Fruit fly (Drosophila melanogaster) whole organism, embryonic: ENCODE results near the gene g.

Experiments
- Bteb2 ChIP-seq: fragments of 200-800 bp; sonication (Bioruptor generic); optimal IDR thresholded peaks from 2 replicates; lab custom pipeline; 2016; ENCODE audit warnings: missing biosample characterization, missing genetic modification characterization
- CG10209 ChIP-seq: fragments of 200-800 bp; sonication (Bioruptor generic); optimal IDR thresholded peaks from 3 replicates; lab custom pipeline; 2017; ENCODE audit warnings: missing biosample characterization, mild to moderate bottlenecking, missing genetic modification characterization, missing genetic modification reagents
- CG10654 ChIP-seq: fragments of 200-800 bp; sonication (Bioruptor generic); optimal IDR thresholded peaks from 2 replicates; lab custom pipeline; 2016; ENCODE audit warnings: missing biosample characterization, missing genetic modification characterization
- CG10959 ChIP-seq: fragments of 200-800 bp; sonication (Bioruptor generic); IDR thresholded peaks from 2 replicates; pipeline ENCODE4 v1.3.6; 2022; ENCODE audit warnings: missing biosample characterization, missing genetic modification characterization
- CG11398 ChIP-seq: fragments of 200-800 bp; sonication (Bioruptor generic); optimal IDR thresholded peaks from 2 replicates; lab custom pipeline; 2016; ENCODE audit warnings: missing biosample characterization, missing genetic modification characterization
- CG11695 ChIP-seq: fragments of 200-800 bp; sonication (Bioruptor generic); IDR thresholded peaks from 3 replicates; pipeline ENCODE4 v1.3.6; 2022; ENCODE audit warnings: missing biosample characterization, missing genetic modification characterization
- CG12219 ChIP-seq: fragments of 200-800 bp; sonication (Bioruptor generic); optimal IDR thresholded peaks from 3 replicates; lab custom pipeline; 2018; ENCODE audit warnings: missing biosample characterization, mild to moderate bottlenecking, missing genetic modification characterization
- CG13424 ChIP-seq: fragments of 200-800 bp; sonication (Bioruptor generic); optimal IDR thresholded peaks from 2 replicates; lab custom pipeline; 2019; ENCODE audit warnings: missing biosample characterization, mild to moderate bottlenecking, missing genetic modification characterization, moderate library complexity
- CG14050 ChIP-seq: fragments of 200-800 bp; sonication (Bioruptor generic); IDR thresholded peaks from 3 replicates; pipeline ENCODE4 v1.3.6; 2022; ENCODE audit warnings: missing biosample characterization, missing genetic modification characterization
- CG14441 ChIP-seq: fragments of 200-800 bp; sonication (Bioruptor generic); IDR thresholded peaks from 2 replicates; pipeline ENCODE4 v1.3.6; 2022; ENCODE audit warnings: missing biosample characterization, missing genetic modification characterization
- CG16863 ChIP-seq: fragments of 200-800 bp; sonication (Bioruptor generic); optimal IDR thresholded peaks from 3 replicates; lab custom pipeline; 2016; ENCODE audit warnings: missing biosample characterization, missing genetic modification characterization
- CG2120 ChIP-seq: fragments of 200-800 bp; sonication (Bioruptor generic); optimal IDR thresholded peaks from 3 replicates; lab custom pipeline; 2016; ENCODE audit warnings: missing biosample characterization, missing genetic modification characterization
- CG30403 ChIP-seq: fragments of 200-800 bp; sonication (Bioruptor generic); optimal IDR thresholded peaks from 3 replicates; lab custom pipeline; 2016; ENCODE audit warnings: missing biosample characterization, missing genetic modification characterization
- CG3065 ChIP-seq: fragments of 200-800 bp; sonication (Bioruptor generic); optimal IDR thresholded peaks from 2 replicates; lab custom pipeline; 2016; ENCODE audit warnings: missing biosample characterization, missing genetic modification characterization
- CG4360 ChIP-seq: fragments of 200-800 bp; sonication (Bioruptor generic); IDR thresholded peaks from 2 replicates; pipeline ENCODE4 v1.3.6; 2022; ENCODE audit warnings: missing biosample characterization, missing genetic modification characterization
- CG4404 ChIP-seq: fragments of 200-800 bp; sonication (Bioruptor generic); IDR thresholded peaks from 2 replicates; pipeline ENCODE4 v1.3.6; 2022; ENCODE audit warnings: missing biosample characterization, missing genetic modification characterization
- CG4820 ChIP-seq: fragments of 200-800 bp; sonication (Bioruptor generic); optimal IDR thresholded peaks from 3 replicates; lab custom pipeline; 2016; ENCODE audit warnings: missing biosample characterization, missing genetic modification characterization
- CG5180 ChIP-seq: fragments of 200-800 bp; sonication (Bioruptor generic); optimal IDR thresholded peaks from 3 replicates; lab custom pipeline; 2017; ENCODE audit warnings: missing biosample characterization, missing genetic modification characterization, mild to moderate bottlenecking, moderate library complexity, missing genetic modification reagents
- CG8388 ChIP-seq: fragments of 200-800 bp; sonication (Bioruptor generic); optimal IDR thresholded peaks from 2 replicates; lab custom pipeline; 2019; ENCODE audit warnings: missing biosample characterization, mild to moderate bottlenecking, missing genetic modification characterization, moderate library complexity
- CG9727 ChIP-seq: fragments of 200-800 bp; sonication (Bioruptor generic); optimal IDR thresholded peaks from 3 replicates; lab custom pipeline; 2017; ENCODE audit warnings: missing biosample characterization, mild to moderate bottlenecking, missing genetic modification characterization
- Camta ChIP-seq: fragments of 200-800 bp; sonication (Bioruptor generic); optimal IDR thresholded peaks from 2 replicates; lab custom pipeline; 2016; ENCODE audit warnings: missing biosample characterization, missing genetic modification characterization
- Chrac-16 ChIP-seq: fragments of 200-800 bp; sonication (Bioruptor generic); optimal IDR thresholded peaks from 3 replicates; lab custom pipeline; 2016; ENCODE audit warnings: missing biosample characterization, missing genetic modification characterization
- Dfd ChIP-seq, 2 experiments: fragments of >200 bp; optimal IDR thresholded peaks; 2 replicates each; lab custom pipeline; 2017; ENCODE audit warnings: missing biosample characterization in 2 of 2, missing genetic modification characterization in 2 of 2
- GATAe ChIP-seq: fragments of 200-800 bp; sonication (Bioruptor generic); conservative IDR thresholded peaks from 2 replicates; pipeline ENCODE4 v1.3.6; 2022; ENCODE audit warnings: missing biosample characterization, missing genetic modification characterization
- HLH54F ChIP-seq: fragments of 200-800 bp; sonication (Bioruptor generic); optimal IDR thresholded peaks from 3 replicates; lab custom pipeline; 2016; ENCODE audit warnings: missing biosample characterization, missing genetic modification characterization
- Hand ChIP-seq: fragments of 200-800 bp; sonication (Bioruptor generic); optimal IDR thresholded peaks from 2 replicates; lab custom pipeline; 2017; ENCODE audit warnings: mild to moderate bottlenecking, missing biosample characterization, missing genetic modification reagents, missing genetic modification characterization
- Med ChIP-seq: fragments of 200-800 bp; sonication (Bioruptor generic); peaks from one replicate; lab custom pipeline; 2016; ENCODE audit warnings: missing biosample characterization, missing genetic modification characterization, mild to moderate bottlenecking, inconsistent platforms, moderate library complexity
- NfI ChIP-seq: fragments of 200-800 bp; sonication (Bioruptor generic); optimal IDR thresholded peaks from 3 replicates; lab custom pipeline; 2018; ENCODE audit warnings: missing biosample characterization, mild to moderate bottlenecking, missing genetic modification characterization, moderate library complexity
- Oli ChIP-seq: fragments of 200-800 bp; sonication (Bioruptor generic); optimal IDR thresholded peaks from 2 replicates; lab custom pipeline; 2018; ENCODE audit warnings: missing biosample characterization, mild to moderate bottlenecking, missing genetic modification characterization, moderate library complexity
- Sox100B ChIP-seq: fragments of 200-800 bp; sonication (Bioruptor generic); optimal IDR thresholded peaks from 3 replicates; lab custom pipeline; 2018; ENCODE audit warnings: missing biosample characterization, mild to moderate bottlenecking, missing genetic modification characterization
- Usf ChIP-seq: fragments of 200-800 bp; sonication (Bioruptor generic); optimal IDR thresholded peaks from 2 replicates; lab custom pipeline; 2017; ENCODE audit warnings: missing genotype, missing biosample characterization, missing genetic modification characterization
- cad ChIP-seq: fragments of >200 bp; optimal IDR thresholded peaks from 2 replicates; lab custom pipeline; 2017; ENCODE audit warnings: missing biosample characterization, missing genetic modification characterization
- chinmo ChIP-seq: fragments of 200-800 bp; sonication (Bioruptor generic); IDR thresholded peaks from 4 replicates; pipeline ENCODE4 v1.3.6; 2022; ENCODE audit warnings: missing biosample characterization, missing genetic modification characterization; ENCODE audit not compliant: partially characterized antibody
- disco-r ChIP-seq: fragments of 200-800 bp; sonication (Bioruptor generic); optimal IDR thresholded peaks from 2 replicates; lab custom pipeline; 2016; ENCODE audit warnings: missing biosample characterization, missing genetic modification characterization
- eve ChIP-seq, 2 experiments: fragments of >200 bp; optimal IDR thresholded peaks; 2 replicates each; lab custom pipeline; 2017; ENCODE audit warnings: missing biosample characterization in 2 of 2, missing genetic modification characterization in 2 of 2
- fd3F ChIP-seq: fragments of 200-800 bp; sonication (Bioruptor generic); optimal IDR thresholded peaks from 2 replicates; lab custom pipeline; 2018; ENCODE audit warnings: missing biosample characterization, mild to moderate bottlenecking, missing genetic modification characterization, moderate library complexity
- insv ChIP-seq, 2 experiments: fragments of 200-800 bp; sonication (Bioruptor generic); optimal IDR thresholded peaks; 3 replicates each; lab custom pipeline; 2016 to 2018; ENCODE audit warnings: missing biosample characterization in 2 of 2, missing genetic modification characterization in 2 of 2
- kay ChIP-seq: fragments of 200-800 bp; sonication (Bioruptor generic); optimal IDR thresholded peaks from 2 replicates; lab custom pipeline; 2016; ENCODE audit warnings: missing biosample characterization, missing genetic modification characterization
- luna ChIP-seq: fragments of 200-800 bp; sonication (Bioruptor generic); optimal IDR thresholded peaks from 2 replicates; lab custom pipeline; 2016; ENCODE audit warnings: missing biosample characterization, missing genetic modification characterization
- odd ChIP-seq: fragments of 200-800 bp; sonication (Bioruptor generic); optimal IDR thresholded peaks from 2 replicates; lab custom pipeline; 2017; ENCODE audit warnings: missing biosample characterization, mild to moderate bottlenecking, missing genetic modification characterization
- otp ChIP-seq: fragments of 200-800 bp; sonication (Bioruptor generic); IDR thresholded peaks from 3 replicates; pipeline ENCODE4, ENCODE4 v1.3.6; 2022; ENCODE audit warnings: missing biosample characterization, missing genetic modification characterization
- pfk ChIP-seq: fragments of 200-800 bp; sonication (Bioruptor generic); optimal IDR thresholded peaks from 2 replicates; lab custom pipeline; 2018; ENCODE audit warnings: missing biosample characterization, mild to moderate bottlenecking, missing genetic modification characterization, moderate library complexity
- psq ChIP-seq: fragments of 200-800 bp; sonication (Bioruptor generic); optimal IDR thresholded peaks from 2 replicates; lab custom pipeline; 2017; ENCODE audit warnings: missing biosample characterization, missing genetic modification characterization
- pzg ChIP-seq: fragments of 200-800 bp; sonication (Bioruptor generic); optimal IDR thresholded peaks from 3 replicates; lab custom pipeline; 2018; ENCODE audit warnings: missing biosample characterization, mild to moderate bottlenecking, missing genetic modification characterization, moderate library complexity
- scrt ChIP-seq: fragments of 200-800 bp; sonication (Bioruptor generic); optimal IDR thresholded peaks from 2 replicates; lab custom pipeline; 2018; ENCODE audit warnings: missing biosample characterization, mild to moderate bottlenecking, missing genetic modification characterization, moderate library complexity
- slbo ChIP-seq: fragments of 200-800 bp; sonication (Bioruptor generic); IDR thresholded peaks from 2 replicates; pipeline ENCODE4 v1.3.6; 2022; ENCODE audit warnings: missing biosample characterization, missing genetic modification characterization
- tio ChIP-seq: fragments of 200-800 bp; sonication (Bioruptor generic); optimal IDR thresholded peaks from 2 replicates; lab custom pipeline; 2017; ENCODE audit warnings: missing biosample characterization, missing genetic modification characterization, inconsistent platforms
- wor ChIP-seq: fragments of 200-800 bp; sonication (Bioruptor generic); IDR thresholded peaks from 2 replicates; pipeline ENCODE4 v1.3.6; 2022; ENCODE audit warnings: missing biosample characterization, missing genetic modification characterization
- yki ChIP-seq: fragments of >200 bp; optimal IDR thresholded peaks from 3 replicates; lab custom pipeline; 2018

Gene g

DNA sequence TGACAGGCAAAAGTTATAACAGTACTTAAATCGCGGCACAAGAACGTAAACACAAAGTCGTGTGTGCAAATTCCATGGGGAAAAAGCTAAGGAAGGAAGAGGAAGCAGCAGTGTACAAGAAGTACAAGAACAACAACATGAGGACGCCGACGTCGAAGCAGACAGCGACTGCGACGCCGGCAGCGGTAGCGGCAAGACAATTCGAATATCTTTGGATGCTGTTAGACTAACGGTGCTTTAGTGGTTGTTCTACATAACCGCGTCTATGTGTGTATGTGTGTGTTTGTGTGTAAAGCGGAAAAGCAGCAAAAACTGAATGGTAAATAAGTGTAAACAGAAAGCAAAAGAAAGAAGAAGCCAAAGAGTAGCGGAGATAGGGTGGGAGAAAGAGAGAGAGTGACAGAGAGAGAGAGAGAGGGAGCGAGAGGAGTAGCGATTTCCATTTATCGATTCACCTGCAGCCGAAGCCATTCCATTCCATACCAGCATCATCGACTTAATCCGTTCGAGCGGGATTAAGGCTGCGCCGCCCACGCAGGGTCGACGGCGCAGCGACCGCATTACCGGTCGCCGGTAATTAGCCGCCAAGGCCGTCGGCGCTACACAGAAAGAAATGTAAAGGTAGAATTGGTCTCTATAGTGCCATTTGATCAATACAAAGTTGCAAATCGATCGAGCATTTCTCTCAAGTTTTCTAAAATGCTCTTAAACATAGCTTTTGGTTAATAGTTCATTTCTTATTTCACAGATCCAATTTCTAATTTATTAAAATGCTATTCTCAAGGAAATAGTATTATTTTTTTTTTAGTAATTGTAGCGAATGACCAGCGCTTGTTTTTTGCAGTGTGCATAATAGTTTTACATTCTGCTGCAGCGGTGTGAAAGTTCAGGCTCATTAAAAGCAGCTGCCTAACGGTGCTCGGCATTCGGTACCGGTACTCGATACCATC is 48.2 kb upstream of the g start (continued):
- 0 out of 2 replicates have a peak, but pooled peaks have one; percentile 28 for TF ChIP-seq CG14441 (GFP tag; lab: Robert Waterston, UW)
- TF ChIP-seq CG14050 (GFP tag; lab: Robert Waterston, UW): peak; percentile 22; the same call in 1 of the 3 replicates
- TF ChIP-seq Med (GFP tag; lab: Kevin White, UChicago): peak; percentile 77
- peak; percentile 59; the same call in 2 of the 3 replicates for TF ChIP-seq CG11695 (GFP tag; lab: Robert Waterston, UW)
- peak; percentile 49 for TF ChIP-seq odd (GFP tag; lab: Kevin White, UChicago)
- no peak for TF ChIP-seq Usf
- TF ChIP-seq otp: no peak
- peak; percentile 36 for TF ChIP-seq Hand (GFP tag; lab: Kevin White, UChicago)
- TF ChIP-seq disco-r (GFP tag; lab: Kevin White, UChicago): no peak
- peak; percentile 53 for TF ChIP-seq Camta (GFP tag; lab: Kevin White, UChicago)
- peak; percentile 44 for TF ChIP-seq CG2120
- no peak for TF ChIP-seq GATAe (GFP tag; lab: Robert Waterston, UW)
- peak; percentile 67 for TF ChIP-seq CG30403 (GFP tag; lab: Kevin White, UChicago)
- no peak for TF ChIP-seq CG3065 (GFP tag; lab: Kevin White, UChicago)
- peak; percentile 42 for TF ChIP-seq CG10209 (GFP tag; lab: Kevin White, UChicago)
- TF ChIP-seq CG4404 (GFP tag; lab: Robert Waterston, UW): 0 out of 2 replicates have a peak, but pooled peaks have one; percentile 7
- no peak for TF ChIP-seq yki
- no peak for TF ChIP-seq luna (GFP tag; lab: Kevin White, UChicago)
- TF ChIP-seq CG10959 (GFP tag; lab: Robert Waterston, UW): 0 out of 2 replicates have a peak, but pooled peaks have one; percentile 39
- TF ChIP-seq Oli: peak; percentile 76
- TF ChIP-seq slbo (GFP tag; lab: Robert Waterston, UW): peak; percentile 45
- TF ChIP-seq Bteb2 (GFP tag; lab: Kevin White, UChicago): peak; percentile 41
- peak; percentile 5 for TF ChIP-seq fd3F (GFP tag; lab: Kevin White, UChicago)
- peak in 1 of 2 experiments; percentile 58 for TF ChIP-seq eve (GFP tag; optimal IDR thresholded peaks at IDR 0.05; lab: Kevin White, UChicago)
- TF ChIP-seq CG16863 (GFP tag; lab: Kevin White, UChicago): peak; percentile 54
- peak; percentile 42 for TF ChIP-seq NfI
- peak; percentile 32 for TF ChIP-seq CG9727 (GFP tag; lab: Kevin White, UChicago)
- TF ChIP-seq CG10654 (GFP tag; lab: Kevin White, UChicago): peak; percentile 24
- TF ChIP-seq wor (GFP tag; lab: Robert Waterston, UW): 0 out of 2 replicates have a peak, but pooled peaks have one; percentile 30
- TF ChIP-seq CG12219: peak; percentile 9
- TF ChIP-seq kay (GFP tag; lab: Kevin White, UChicago): no peak
- no peak for TF ChIP-seq Dfd (GFP tag; optimal IDR thresholded peaks at IDR 0.05; lab: Kevin White, UChicago)
- TF ChIP-seq tio (GFP tag; lab: Kevin White, UChicago): peak; percentile 54
- no peak for TF ChIP-seq cad (GFP tag; lab: Kevin White, UChicago)
- peak; percentile 59 for TF ChIP-seq CG13424 (tag; lab: Kevin White, UChicago)
- peak; percentile 31 for TF ChIP-seq psq (GFP tag; lab: Kevin White, UChicago)
- peak; percentile 10 for TF ChIP-seq scrt (GFP tag; lab: Kevin White, UChicago)
- no peak for TF ChIP-seq CG11398 (GFP tag; lab: Kevin White, UChicago)
- TF ChIP-seq chinmo (GFP tag; lab: Robert Waterston, UW): 0 out of 4 replicates have a peak, but pooled peaks have one; percentile 18
- peak; percentile 71 for TF ChIP-seq Sox100B (GFP tag; lab: Kevin White, UChicago)
- TF ChIP-seq insv (GFP tag; optimal IDR thresholded peaks at IDR 0.05; lab: Kevin White, UChicago): no peak
- TF ChIP-seq Chrac-16: peak; percentile 32
- TF ChIP-seq pzg (GFP tag; lab: Kevin White, UChicago): no peak
- TF ChIP-seq pfk (GFP tag; lab: Kevin White, UChicago): no peak
- peak; percentile 44 for TF ChIP-seq CG5180
- peak; percentile 56 for TF ChIP-seq CG8388 (GFP tag; lab: Kevin White, UChicago)
- peak; percentile 49 for TF ChIP-seq CG4820
- TF ChIP-seq HLH54F (GFP tag; lab: Kevin White, UChicago): peak; percentile 11
- TF ChIP-seq CG4360 (GFP tag; lab: Robert Waterston, UW): 0 out of 2 replicates have a peak, but pooled peaks have one; percentile 26
